Fruit fly (Drosophila melanogaster) whole organism, pupa: ENCODE results near the gene CG13004.
A peak's percentile ranks its signal among the peaks of the same experiment; 100 is the strongest.

Experiments
- CG10348 ChIP-seq: fragments of 200-800 bp; sonication (Bioruptor generic); IDR thresholded peaks from 2 replicates; pipeline ENCODE4 v1.3.6; 2022; ENCODE audit warnings: missing biosample characterization, missing genetic modification characterization
- CG12605 ChIP-seq: fragments of 200-800 bp; sonication (Bioruptor generic); IDR thresholded peaks from 2 replicates; pipeline ENCODE4 v1.3.6; 2022; ENCODE audit warnings: missing biosample characterization, missing genetic modification characterization
- CG13204 ChIP-seq: fragments of 200-800 bp; sonication (Bioruptor generic); optimal IDR thresholded peaks from 2 replicates; lab custom pipeline; 2018; ENCODE audit warnings: missing biosample characterization, mild to moderate bottlenecking, missing genetic modification characterization, moderate library complexity
- CG14655 ChIP-seq: fragments of 200-800 bp; sonication (Bioruptor generic); optimal IDR thresholded peaks from 3 replicates; lab custom pipeline; 2017; ENCODE audit warnings: mild to moderate bottlenecking, missing biosample characterization, missing genetic modification reagents, missing genetic modification characterization
- CG15710 ChIP-seq: fragments of 200-800 bp; sonication (Bioruptor generic); optimal IDR thresholded peaks from 2 replicates; lab custom pipeline; 2018; ENCODE audit warnings: missing biosample characterization, mild to moderate bottlenecking, missing genetic modification characterization, moderate library complexity
- CG17806 ChIP-seq: fragments of 200-800 bp; sonication (Bioruptor generic); optimal IDR thresholded peaks from 2 replicates; lab custom pipeline; 2018; ENCODE audit warnings: missing biosample characterization, mild to moderate bottlenecking, missing genetic modification characterization, moderate library complexity
- CG32121 ChIP-seq: fragments of 200-800 bp; sonication (Bioruptor generic); IDR thresholded peaks from 2 replicates; pipeline ENCODE4 v1.3.6; 2022; ENCODE audit warnings: missing biosample characterization, missing genetic modification characterization
- CG34367 ChIP-seq: fragments of 200-800 bp; sonication (Bioruptor generic); optimal IDR thresholded peaks from 2 replicates; lab custom pipeline; 2018; ENCODE audit warnings: missing biosample characterization, mild to moderate bottlenecking, missing genetic modification characterization
- CG4496 ChIP-seq: fragments of 200-800 bp; sonication (Bioruptor generic); IDR thresholded peaks from 3 replicates; pipeline ENCODE4 v1.3.6; 2022; ENCODE audit warnings: missing biosample characterization, missing genetic modification characterization
- CG8159 ChIP-seq: fragments of 200-800 bp; sonication (Bioruptor generic); optimal IDR thresholded peaks from 3 replicates; lab custom pipeline; 2018; ENCODE audit warnings: missing biosample characterization, mild to moderate bottlenecking, missing genetic modification characterization, moderate library complexity
- CG8301 ChIP-seq: fragments of 200-800 bp; sonication (Bioruptor generic); optimal IDR thresholded peaks from 2 replicates; lab custom pipeline; 2018; ENCODE audit warnings: missing biosample characterization, mild to moderate bottlenecking, missing genetic modification characterization
- CG9948 ChIP-seq: fragments of 200-800 bp; sonication (Bioruptor generic); optimal IDR thresholded peaks from 2 replicates; lab custom pipeline; 2018; ENCODE audit warnings: missing biosample characterization, mild to moderate bottlenecking, missing genetic modification characterization, moderate library complexity
- D1 ChIP-seq: fragments of 200-800 bp; sonication (Bioruptor generic); optimal IDR thresholded peaks from 2 replicates; lab custom pipeline; 2018; ENCODE audit warnings: missing biosample characterization, mild to moderate bottlenecking, missing genetic modification characterization, moderate library complexity
- EcR ChIP-seq: fragments of 200-800 bp; sonication (Bioruptor generic); optimal IDR thresholded peaks from 3 replicates; lab custom pipeline; 2019; ENCODE audit warnings: missing biosample characterization, missing genetic modification characterization, mild to moderate bottlenecking, moderate library complexity, missing genetic modification reagents
- Ets98B ChIP-seq: fragments of 200-800 bp; sonication (Bioruptor generic); IDR thresholded peaks from 2 replicates; pipeline ENCODE4 v1.3.6; 2022; ENCODE audit warnings: missing biosample characterization, missing genetic modification characterization
- Pif1A ChIP-seq: fragments of 200-800 bp; sonication (Bioruptor generic); optimal IDR thresholded peaks from 3 replicates; lab custom pipeline; 2016; ENCODE audit warnings: missing biosample characterization, missing genetic modification characterization
- Pif1B ChIP-seq: fragments of 200-800 bp; sonication (Bioruptor generic); optimal IDR thresholded peaks from 3 replicates; lab custom pipeline; 2016; ENCODE audit warnings: missing biosample characterization, missing genetic modification characterization
- Snoo ChIP-seq: fragments of 200-800 bp; sonication (Bioruptor generic); optimal IDR thresholded peaks from 3 replicates; lab custom pipeline; 2017; ENCODE audit warnings: missing biosample characterization, mild to moderate bottlenecking, missing genetic modification characterization, inconsistent platforms
- fd96Ca ChIP-seq: fragments of 200-800 bp; sonication (Bioruptor generic); IDR thresholded peaks from 3 replicates; pipeline ENCODE4 v1.3.6; 2022; ENCODE audit warnings: missing biosample characterization, missing genetic modification characterization
- gl ChIP-seq: fragments of 200-800 bp; sonication (Bioruptor generic); optimal IDR thresholded peaks from 2 replicates; lab custom pipeline; 2018; ENCODE audit warnings: missing biosample characterization, mild to moderate bottlenecking, missing genetic modification characterization
- rn ChIP-seq: fragments of 200-800 bp; sonication (Bioruptor generic); IDR thresholded peaks from 2 replicates; pipeline ENCODE4 v1.3.6; 2022; ENCODE audit warnings: missing biosample characterization, missing genetic modification characterization

The CG13004 gene

DNA sequence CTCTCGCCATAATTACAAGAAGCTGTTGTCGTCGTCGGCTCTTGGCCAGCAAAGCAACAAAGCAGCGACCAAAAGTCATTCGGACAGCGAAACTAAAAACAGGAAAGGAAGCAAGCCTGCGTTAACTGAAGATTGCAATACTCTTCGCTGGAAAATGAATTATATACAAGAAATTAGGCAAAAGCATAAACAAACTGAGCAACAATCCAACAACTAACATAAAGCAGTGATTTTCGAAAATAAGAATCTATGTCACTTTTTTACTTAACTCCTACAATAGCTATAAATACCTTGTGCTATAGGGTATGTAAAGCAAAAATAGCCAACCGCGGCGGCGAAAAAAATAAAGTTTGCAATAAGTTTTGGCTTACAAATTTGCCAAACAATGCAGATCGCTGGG, 36.5 kb upstream of the CG13004 start:
- TF ChIP-seq Pif1A (GFP tag; lab: Kevin White, UChicago) (peak; percentile 79), EcR (GFP tag; lab: Kevin White, UChicago) (no peak), rn (GFP tag; lab: Robert Waterston, UW) (peak; percentile 70), CG12605 (peak; percentile 78), CG14655 (GFP tag; lab: Kevin White, UChicago) (peak; percentile 82), CG32121 (GFP tag; lab: Robert Waterston, UW) (peak; percentile 58; the same call in 1 of the 2 replicates), D1 (peak; percentile 46), CG15710 (peak; percentile 84), CG8159 (peak; percentile 81), CG9948 (peak; percentile 80), Snoo (tag; lab: Kevin White, UChicago) (peak; percentile 53), CG13204 (GFP tag; lab: Kevin White, UChicago) (peak; percentile 36), CG10348 (no peak), CG4496 (GFP tag; lab: Robert Waterston, UW) (peak; percentile 85), gl (peak; percentile 64), fd96Ca (GFP tag; lab: Robert Waterston, UW) (peak; percentile 75; the same call in 2 of the 3 replicates), CG8301 (tag; lab: Kevin White, UChicago) (peak; percentile 74), Ets98B (GFP tag; lab: Robert Waterston, UW) (peak; percentile 85), CG17806 (tag; lab: Kevin White, UChicago) (peak; percentile 75), Pif1B (GFP tag; lab: Kevin White, UChicago) (peak; percentile 68), CG34367 (tag; lab: Kevin White, UChicago) (peak; percentile 80)
- TF ChIP-seq, all 21 proteins: peak for 19

- TF ChIP-seq Pif1B (GFP tag; lab: Kevin White, UChicago): no peak
- TF ChIP-seq CG8159: no peak
- no peak for TF ChIP-seq fd96Ca (GFP tag; lab: Robert Waterston, UW)
- peak; percentile 33; the same call in 1 of the 2 replicates for TF ChIP-seq CG32121 (GFP tag; lab: Robert Waterston, UW)
Observed at dm6 chrX:16867622-16868021, 32.3 kb upstream of the CG13004 start.

DNA sequence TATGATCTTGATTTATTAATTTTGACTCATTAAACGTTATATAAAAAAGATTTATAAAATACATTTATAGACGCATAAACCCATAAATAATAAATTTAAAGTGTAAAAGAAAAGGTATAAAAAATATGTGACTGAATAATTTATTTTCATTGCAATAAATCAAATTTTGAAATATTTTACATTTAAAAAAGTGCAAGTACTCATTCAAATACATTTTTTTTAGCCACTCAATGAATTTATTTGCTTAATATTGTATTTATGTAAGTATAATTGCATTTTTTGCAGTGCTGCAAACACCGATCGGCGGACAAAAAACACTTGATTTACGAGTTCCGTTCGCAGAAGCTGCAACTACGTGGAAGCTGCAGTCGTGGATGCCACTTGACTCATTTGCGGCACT, 24.4 kb upstream of the CG13004 start:
- peak; percentile 22 for TF ChIP-seq CG9948
- no peak for TF ChIP-seq Ets98B (GFP tag; lab: Robert Waterston, UW)
- TF ChIP-seq CG8301 (tag; lab: Kevin White, UChicago): peak; percentile 12
- TF ChIP-seq CG14655 (GFP tag; lab: Kevin White, UChicago): peak; percentile 39
- peak; percentile 38 for TF ChIP-seq CG8159
- no peak for TF ChIP-seq CG10348
- TF ChIP-seq CG15710: peak; percentile 16

DNA sequence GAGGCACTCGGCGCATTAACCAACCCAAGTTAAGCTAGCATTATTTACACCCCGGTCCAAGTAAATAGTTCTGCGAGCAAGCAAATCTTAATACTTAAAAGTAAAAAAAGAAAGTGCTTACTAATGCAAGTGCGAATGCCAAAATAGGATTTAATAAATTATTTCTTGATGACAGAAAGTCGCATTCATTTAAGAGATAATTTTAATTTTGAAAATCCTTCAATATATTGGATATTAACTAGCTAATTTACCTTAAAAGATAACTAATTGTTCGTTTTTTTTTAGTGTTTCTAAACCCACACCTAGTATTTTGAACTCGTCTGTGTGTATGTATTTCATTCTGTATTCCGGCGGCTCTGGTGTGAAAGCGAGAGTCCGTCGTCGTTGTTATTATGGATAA, 19.4 kb upstream of the CG13004 start:
- peak; percentile 26 for TF ChIP-seq CG8301 (tag; lab: Kevin White, UChicago)
- peak; percentile 14; the same call in 1 of the 2 replicates for TF ChIP-seq CG12605
- no peak for TF ChIP-seq fd96Ca (GFP tag; lab: Robert Waterston, UW)
- TF ChIP-seq CG32121 (GFP tag; lab: Robert Waterston, UW): peak; percentile 69
- TF ChIP-seq CG14655 (GFP tag; lab: Kevin White, UChicago): peak; percentile 23
- TF ChIP-seq Pif1A (GFP tag; lab: Kevin White, UChicago): peak; percentile 15

DNA sequence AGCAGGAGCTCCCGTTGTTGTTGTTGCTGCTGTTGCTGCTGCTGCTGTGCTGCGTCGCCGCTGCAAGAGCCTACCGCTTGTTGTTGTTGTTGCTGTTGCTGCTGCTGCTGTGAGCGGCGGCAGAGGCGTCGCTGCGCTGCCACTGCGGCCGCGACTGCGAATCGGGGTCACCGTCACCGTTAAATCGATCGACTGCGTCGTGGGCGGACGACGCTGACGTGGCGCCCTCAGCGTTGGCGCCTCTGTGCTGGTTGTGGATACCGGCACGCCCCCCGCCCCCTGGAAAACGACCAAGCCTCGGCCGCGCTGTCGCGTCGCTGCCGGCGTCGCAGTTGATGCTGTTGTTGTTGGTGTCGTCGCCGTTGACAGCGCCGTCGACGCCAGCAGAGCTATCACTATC, 14.2 kb upstream of the CG13004 start:
- TF ChIP-seq fd96Ca (GFP tag; lab: Robert Waterston, UW) (no peak), CG17806 (tag; lab: Kevin White, UChicago) (no peak), Ets98B (GFP tag; lab: Robert Waterston, UW) (no peak), CG13204 (GFP tag; lab: Kevin White, UChicago) (no peak), CG12605 (no peak), CG9948 (no peak), CG32121 (GFP tag; lab: Robert Waterston, UW) (no peak), CG8159 (no peak), CG4496 (GFP tag; lab: Robert Waterston, UW) (no peak), rn (GFP tag; lab: Robert Waterston, UW) (no peak), Pif1A (GFP tag; lab: Kevin White, UChicago) (no peak)

DNA sequence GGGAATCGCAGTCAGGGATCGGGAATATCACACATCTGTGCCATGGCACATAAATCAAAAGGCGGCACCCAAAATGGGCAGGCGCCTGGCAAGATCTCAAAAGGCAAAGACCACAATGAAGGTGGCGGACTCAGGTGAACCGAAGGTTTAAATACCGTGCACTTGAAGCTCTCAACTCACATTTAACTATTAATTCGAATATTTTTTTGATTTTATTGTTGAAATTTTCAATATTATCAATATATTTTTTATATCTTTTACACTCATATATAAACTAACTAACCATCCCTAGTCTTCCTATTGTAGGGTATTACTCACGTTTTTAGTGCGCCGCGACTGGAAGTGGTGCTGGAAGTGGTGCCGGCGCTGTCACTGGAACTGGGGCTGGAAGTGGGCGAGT, 13.7 kb upstream of the CG13004 start:
- TF ChIP-seq CG13204 (GFP tag; lab: Kevin White, UChicago) (no peak), CG8159 (peak; percentile 9), CG17806 (tag; lab: Kevin White, UChicago) (peak; percentile 4), CG4496 (GFP tag; lab: Robert Waterston, UW) (peak; percentile 43; the same call in 2 of the 3 replicates), Ets98B (GFP tag; lab: Robert Waterston, UW) (peak; percentile 19; the same call in 1 of the 2 replicates), CG32121 (GFP tag; lab: Robert Waterston, UW) (no peak)
- TF ChIP-seq, all 21 proteins: peak for 4

- TF ChIP-seq CG8159: no peak
- no peak for TF ChIP-seq D1
- no peak for TF ChIP-seq CG15710
- TF ChIP-seq CG10348: no peak
- TF ChIP-seq CG12605: no peak
- no peak for TF ChIP-seq Pif1B (GFP tag; lab: Kevin White, UChicago)
- no peak for TF ChIP-seq CG4496 (GFP tag; lab: Robert Waterston, UW)
- TF ChIP-seq Ets98B (GFP tag; lab: Robert Waterston, UW): no peak
- TF ChIP-seq CG9948: no peak
- no peak for TF ChIP-seq Pif1A (GFP tag; lab: Kevin White, UChicago)
- TF ChIP-seq CG8301 (tag; lab: Kevin White, UChicago): no peak
- no peak for TF ChIP-seq fd96Ca (GFP tag; lab: Robert Waterston, UW)
- no peak for TF ChIP-seq Snoo (tag; lab: Kevin White, UChicago)
- TF ChIP-seq EcR (GFP tag; lab: Kevin White, UChicago): no peak
Observed at dm6 chrX:16846575-16846974, 11.3 kb upstream of the CG13004 start.
